Worm (Caenorhabditis elegans): Measurements from ENCODE around the gene fbxa-102.
"Not testable (repeated sequence)": the region's sequence is repeated elsewhere in the genome, so short reads cannot be mapped to it uniquely, and the experiment has no call there.

DNA sequence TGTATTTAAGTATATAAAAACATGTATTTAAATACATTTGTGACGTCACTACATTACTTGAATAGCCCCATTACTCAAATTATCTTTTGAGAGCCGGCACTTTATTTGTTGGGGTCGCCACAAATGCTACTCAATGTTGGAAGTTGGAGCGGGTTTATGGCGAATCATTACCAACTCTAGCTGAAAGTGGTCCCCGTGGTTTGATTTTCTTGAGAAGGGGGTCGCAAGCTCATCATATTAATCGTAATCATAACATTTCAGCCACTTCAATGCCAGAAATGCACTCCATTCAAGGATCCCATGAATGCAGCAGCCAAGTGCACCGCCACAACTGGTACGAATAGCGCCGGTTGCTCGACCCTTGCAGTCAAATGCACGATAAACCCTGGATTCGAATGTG, 29.4 kb downstream of the fbxa-102 start, which contains the start of gene F20E11.7:
- TF ChIP-seq T22C8.4 (GFP tag; IDR thresholded peaks at IDR 0.05); ztf-29 (GFP tag; IDR thresholded peaks at IDR 0.05); tab-1 (GFP tag; IDR thresholded peaks at IDR 0.05); flt-1 (GFP tag; IDR thresholded peaks at IDR 0.05); ref-1 (GFP tag; conservative IDR thresholded peaks at IDR 0.05); med-1 (GFP tag; optimal IDR thresholded peaks at IDR 0.05; ENCODE audit: insufficient read depth): not testable (repeated sequence)
